Worm (Caenorhabditis elegans) whole organism, L1 larva: ENCODE measurements around the gene lgc-56.
"Not testable (repeated sequence)": the region's sequence is repeated elsewhere in the genome, so short reads cannot be mapped to it uniquely, and the experiment has no call there.

Experiments
- C16A3.4 ChIP-seq: fragments of 150-350 bp; optimal IDR thresholded peaks from 2 replicates; lab custom pipeline; 2014; ENCODE audit warnings: missing biosample characterization, missing genetic modification characterization
- aha-1 ChIP-seq: fragments of 150-350 bp; optimal IDR thresholded peaks from 2 replicates; lab custom pipeline; 2014; ENCODE audit warnings: missing biosample characterization, missing genetic modification characterization
- alr-1 ChIP-seq: fragments of 200-800 bp; sonication (Bioruptor generic); optimal IDR thresholded peaks from 2 replicates; lab custom pipeline; 2018; ENCODE audit warnings: borderline replicate concordance, mild to moderate bottlenecking, missing genetic modification characterization, missing compliant biosample characterization
- ceh-63 ChIP-seq: fragments of 200-800 bp; sonication (Bioruptor generic); optimal IDR thresholded peaks from 2 replicates; lab custom pipeline; 2018; ENCODE audit warnings: mild to moderate bottlenecking, missing genetic modification characterization, missing compliant biosample characterization
- ceh-8 ChIP-seq: fragments of 200-800 bp; sonication (Bioruptor generic); optimal IDR thresholded peaks from 2 replicates; lab custom pipeline; 2018; ENCODE audit warnings: mild to moderate bottlenecking, missing genetic modification characterization, moderate library complexity, missing compliant biosample characterization
- ceh-82 ChIP-seq, 3 experiments: fragments of 150-350 bp in 1 of 3; sonication (generic microtip) in 2 of 3; optimal IDR thresholded peaks; 2 replicates each; lab custom pipeline; 2014 to 2017; ENCODE audit warnings: missing biosample characterization in 3 of 3, missing genetic modification characterization in 3 of 3
- ceh-88 ChIP-seq: fragments of 200-800 bp; sonication (Bioruptor generic); IDR thresholded peaks from 2 replicates; pipeline ENCODE4 v1.3.6; 2022; ENCODE audit warnings: missing genetic modification characterization, missing compliant biosample characterization
- egl-13 ChIP-seq: sonication (generic microtip); optimal IDR thresholded peaks from 2 replicates; lab custom pipeline; 2016; ENCODE audit warnings: missing genotype, missing genetic modification reagents, missing genetic modification characterization, missing compliant biosample characterization
- egl-27 ChIP-seq, 2 experiments: fragments of 150-350 bp in 1 of 2; sonication (generic microtip); optimal IDR thresholded peaks; 3 replicates each; lab custom pipeline; 2017 to 2018; ENCODE audit warnings: missing biosample characterization in 2 of 2, missing genetic modification characterization in 2 of 2, missing genetic modification reagents in 2 of 2
- elt-3 ChIP-seq, 6 experiments: fragments of 150-350 bp in 1 of 6; sonication (generic microtip); optimal IDR thresholded peaks; 2 replicates each; lab custom pipeline; 2017 to 2018; ENCODE audit warnings: missing biosample characterization in 6 of 6, missing genetic modification characterization in 6 of 6, inconsistent platforms in 1 of 6
- fkh-4 ChIP-seq: sonication (generic microtip); optimal IDR thresholded peaks from 2 replicates; lab custom pipeline; 2016; ENCODE audit warnings: missing compliant biosample characterization, missing genetic modification characterization, borderline replicate concordance
- fkh-8 ChIP-seq: sonication (generic microtip); optimal IDR thresholded peaks from 2 replicates; lab custom pipeline; 2016; ENCODE audit warnings: mild to moderate bottlenecking, missing genetic modification characterization, missing compliant biosample characterization
- grh-1 ChIP-seq: fragments of 200-800 bp; sonication (Bioruptor generic); IDR thresholded peaks from 2 replicates; pipeline ENCODE4 v1.3.6; 2022; ENCODE audit warnings: missing genetic modification reagents, missing genetic modification characterization, missing compliant biosample characterization
- hlh-4 ChIP-seq: sonication (generic microtip); optimal IDR thresholded peaks from 2 replicates; lab custom pipeline; 2016; ENCODE audit warnings: mild to moderate bottlenecking, missing genetic modification characterization, missing compliant biosample characterization
- jun-1 ChIP-seq: fragments of 150-350 bp; optimal IDR thresholded peaks from 2 replicates; lab custom pipeline; 2014; ENCODE audit warnings: missing biosample characterization, missing genetic modification reagents, missing genetic modification characterization
- lin-13 ChIP-seq: fragments of 150-350 bp; optimal IDR thresholded peaks from 2 replicates; lab custom pipeline; 2014; ENCODE audit warnings: missing biosample characterization, missing genetic modification reagents, missing genetic modification characterization
- lin-14 ChIP-seq: fragments of 200-800 bp; sonication (Bioruptor generic); optimal IDR thresholded peaks from 2 replicates; lab custom pipeline; 2018; ENCODE audit warnings: mild to moderate bottlenecking, missing genetic modification characterization, moderate library complexity, missing compliant biosample characterization
- lin-35 ChIP-seq, 2 experiments: fragments of 150-350 bp; optimal IDR thresholded peaks; 2 replicates each; lab custom pipeline; 2014; ENCODE audit warnings: missing biosample characterization in 2 of 2, missing genetic modification characterization in 2 of 2, missing genetic modification reagents in 2 of 2
- lir-3 ChIP-seq: sonication (generic microtip); optimal IDR thresholded peaks from 2 replicates; lab custom pipeline; 2016; ENCODE audit warnings: mild to moderate bottlenecking, missing genetic modification characterization, moderate library complexity, missing compliant biosample characterization; ENCODE audit not compliant: poor library complexity
- mdl-1 ChIP-seq, 2 experiments: fragments of 150-350 bp; optimal IDR thresholded peaks; 2 replicates each; lab custom pipeline; 2014 to 2017; ENCODE audit warnings: missing biosample characterization in 2 of 2, missing genetic modification characterization in 2 of 2, inconsistent platforms in 1 of 2
- nhr-28 ChIP-seq: fragments of 150-350 bp; optimal IDR thresholded peaks from 2 replicates; lab custom pipeline; 2014; ENCODE audit warnings: missing biosample characterization, missing genetic modification characterization
- nhr-71 ChIP-seq: sonication (generic microtip); optimal IDR thresholded peaks from 2 replicates; lab custom pipeline; 2016; ENCODE audit warnings: mild to moderate bottlenecking, missing genetic modification characterization, moderate library complexity, missing compliant biosample characterization
- nhr-84 ChIP-seq: sonication (generic microtip); optimal IDR thresholded peaks from 2 replicates; lab custom pipeline; 2017; ENCODE audit warnings: missing biosample characterization, missing genetic modification characterization
- nhr-90 ChIP-seq: sonication (generic microtip); optimal IDR thresholded peaks from 2 replicates; lab custom pipeline; 2016; ENCODE audit warnings: mild to moderate bottlenecking, missing genetic modification characterization, missing compliant biosample characterization; ENCODE audit not compliant: poor library complexity
- pag-3 ChIP-seq: sonication (generic microtip); optimal IDR thresholded peaks from 2 replicates; lab custom pipeline; 2017; ENCODE audit warnings: missing genetic modification characterization, mild to moderate bottlenecking, missing compliant biosample characterization, antibody characterized with exemption, borderline replicate concordance; ENCODE audit not compliant: insufficient read depth
- pqm-1 ChIP-seq: sonication (generic microtip); optimal IDR thresholded peaks from 3 replicates; lab custom pipeline; 2017; ENCODE audit warnings: missing biosample characterization, missing genetic modification characterization
- skn-1 ChIP-seq: fragments of 150-350 bp; optimal IDR thresholded peaks from 2 replicates; lab custom pipeline; 2014; ENCODE audit warnings: missing biosample characterization, missing genetic modification characterization
- sox-4 ChIP-seq: sonication (generic microtip); optimal IDR thresholded peaks from 2 replicates; lab custom pipeline; 2016; ENCODE audit warnings: missing genetic modification characterization, missing compliant biosample characterization
- tbx-2 ChIP-seq: sonication (generic microtip); optimal IDR thresholded peaks from 2 replicates; lab custom pipeline; 2016; ENCODE audit warnings: missing genetic modification characterization, missing compliant biosample characterization
- unc-130 ChIP-seq: fragments of 150-350 bp; optimal IDR thresholded peaks from 2 replicates; lab custom pipeline; 2017; ENCODE audit warnings: missing biosample characterization, missing genetic modification characterization, inconsistent platforms
- zag-1 ChIP-seq: fragments of 150-350 bp; optimal IDR thresholded peaks from 2 replicates; lab custom pipeline; 2014; ENCODE audit warnings: missing biosample characterization, missing genetic modification characterization
- ztf-11 ChIP-seq, 2 experiments: sonication (generic microtip); optimal IDR thresholded peaks; 2 replicates each; lab custom pipeline; 2016 to 2017; ENCODE audit warnings: missing genetic modification characterization in 2 of 2, missing biosample characterization in 1 of 2, missing compliant biosample characterization in 1 of 2

Gene lgc-56

DNA sequence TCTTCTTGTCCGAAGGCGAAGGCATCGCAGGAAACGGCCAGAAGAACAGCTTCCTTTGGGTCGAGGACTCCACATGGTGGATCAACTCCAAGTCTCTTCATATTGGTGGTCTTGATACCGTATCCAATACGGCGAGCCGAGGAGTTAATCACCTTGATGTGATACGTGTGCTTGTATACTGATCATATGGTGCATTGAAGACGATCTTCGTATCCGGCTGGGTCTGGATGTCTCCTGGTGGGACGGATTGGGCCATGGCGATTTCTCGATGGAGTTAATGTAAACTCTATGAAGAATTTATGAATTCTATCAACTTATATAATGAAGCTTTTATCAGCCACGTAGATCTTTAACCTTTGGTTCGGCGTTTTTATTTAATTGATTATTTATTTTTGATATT lies 14.9 kb upstream of the lgc-56 start, which contains the start of gene msp-74:
TSS of gene msp-74 (minus strand) at position 101 of the 400 bp plus-strand sequence.
- TF ChIP-seq aha-1 (tag; lab: Kevin White, UChicago); jun-1 (tag; lab: Kevin White, UChicago); mdl-1 (tag; optimal IDR thresholded peaks at IDR 0.05; lab: Kevin White, UChicago): not testable (repeated sequence)

DNA sequence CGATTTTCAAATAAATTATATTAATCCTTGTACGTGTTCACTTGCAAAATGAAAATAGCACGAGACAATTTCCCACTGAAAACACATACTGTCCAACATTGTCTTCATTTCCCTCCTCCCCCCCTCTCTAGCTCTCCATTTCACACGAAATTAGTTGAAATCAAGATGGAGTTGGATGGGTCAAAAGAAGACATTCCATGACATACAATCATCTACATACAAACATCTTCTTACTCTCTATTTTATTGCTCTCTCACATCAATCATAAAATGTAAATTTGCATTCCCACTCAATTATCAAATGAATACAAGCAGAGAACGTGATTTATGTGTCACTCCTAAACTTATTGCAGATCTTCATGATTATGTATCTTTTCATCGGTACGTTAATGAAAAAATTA lies 14.4 kb upstream of the lgc-56 start, which contains the start of gene srsy-1:
TSS of gene srsy-1 (plus strand) at position 301 of the 400 bp plus-strand sequence.
- TF ChIP-seq elt-3 (tag; optimal IDR thresholded peaks at IDR 0.05; lab: Kevin White, UChicago) (no peak), C16A3.4 (tag; lab: Kevin White, UChicago) (no peak), lin-35 (GFP tag; optimal IDR thresholded peaks at IDR 0.05; lab: Kevin White, UChicago) (no peak)

DNA sequence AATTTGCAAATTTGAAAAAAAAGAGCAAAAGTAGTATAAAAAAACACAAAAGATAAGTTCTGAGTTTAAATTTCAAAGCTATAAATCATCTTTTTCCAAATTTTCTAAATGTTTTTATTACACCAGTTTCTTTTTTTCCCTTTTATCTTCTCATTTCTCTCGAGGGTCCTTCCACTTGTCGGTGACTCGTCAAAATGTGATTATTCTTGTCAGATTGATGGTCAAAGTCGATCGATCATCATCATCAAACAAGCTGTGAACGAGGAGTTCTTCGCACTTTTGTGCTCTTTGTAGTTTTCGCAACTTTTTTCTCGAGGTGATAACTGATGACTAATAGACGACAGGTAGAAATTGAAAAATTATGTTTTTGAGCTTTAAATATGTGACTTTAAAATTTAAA lies 9.6 kb upstream of the lgc-56 start:
- no peak for TF ChIP-seq ceh-8 (GFP tag; lab: Kevin White, UChicago)
- TF ChIP-seq egl-13 (tag; lab: Kevin White, UChicago), result no peak
- TF ChIP-seq unc-130 (tag; lab: Kevin White, UChicago), result no peak
- no peak for TF ChIP-seq hlh-4
- TF ChIP-seq nhr-90, result no peak
- TF ChIP-seq fkh-4 (tag; lab: Kevin White, UChicago), result no peak
- no peak for TF ChIP-seq pqm-1 (tag; lab: Kevin White, UChicago)
- no peak for TF ChIP-seq nhr-84
- no peak for TF ChIP-seq tbx-2 (tag; lab: Kevin White, UChicago)
- no peak for TF ChIP-seq lin-14 (GFP tag; lab: Kevin White, UChicago)
- no peak for TF ChIP-seq alr-1 (tag; lab: Kevin White, UChicago)
- no peak for TF ChIP-seq skn-1
- no peak for TF ChIP-seq zag-1 (tag; lab: Kevin White, UChicago)

DNA sequence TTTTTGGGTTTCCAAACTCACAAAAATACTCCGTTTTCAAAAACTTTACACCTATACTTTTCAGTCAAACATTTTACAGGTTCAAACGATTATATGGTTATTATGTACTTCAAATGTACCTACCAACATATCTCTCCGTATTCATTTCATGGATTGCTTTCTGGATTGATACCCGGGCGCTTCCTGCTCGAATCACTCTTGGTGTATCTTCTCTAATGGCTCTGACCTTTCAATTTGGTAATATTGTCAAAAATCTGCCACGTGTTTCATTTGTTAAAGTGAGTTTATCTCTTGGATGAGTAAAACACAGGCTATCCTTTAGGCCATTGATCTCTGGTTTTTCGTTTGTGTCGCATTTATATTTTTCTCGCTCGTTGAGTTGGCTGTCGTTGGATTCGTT lies 1.6 kb downstream of the lgc-56 start:
- no peak for TF ChIP-seq nhr-28 (tag; lab: Kevin White, UChicago)
- TF ChIP-seq pag-3, result no peak
- no peak for TF ChIP-seq ceh-63 (GFP tag; lab: Kevin White, UChicago)
- no peak for TF ChIP-seq ztf-11 (tag; optimal IDR thresholded peaks at IDR 0.05; lab: Kevin White, UChicago)
- no peak for TF ChIP-seq unc-130 (tag; lab: Kevin White, UChicago)

DNA sequence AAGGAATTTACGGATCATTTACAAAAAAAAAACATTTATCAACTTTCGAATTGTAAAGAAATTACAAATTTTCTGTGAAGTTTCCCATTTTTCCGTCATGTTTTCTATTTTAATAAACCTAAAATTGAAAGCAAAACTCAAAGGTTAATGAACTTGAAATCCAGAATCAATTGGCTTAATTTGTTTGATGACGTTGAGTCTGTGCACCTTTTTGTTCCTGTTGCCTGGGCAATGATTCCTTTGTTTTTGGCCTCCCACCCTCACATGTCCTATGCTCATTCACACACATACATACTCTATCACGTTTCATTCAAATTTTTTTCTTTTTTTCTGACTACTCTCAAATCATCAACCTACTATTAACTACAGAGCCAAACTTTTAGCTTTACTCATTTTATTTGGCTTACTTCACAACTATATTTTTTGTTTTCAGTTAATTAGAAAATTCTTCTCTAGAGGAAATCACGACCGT lies 6.2 kb downstream of the lgc-56 start, which contains the start of gene F58A6.2:
TSS of gene F58A6.2 (plus strand) at position 422 of the 472 bp plus-strand sequence.
- TF ChIP-seq lin-13, result no peak
- no peak for TF ChIP-seq egl-27 (tag; optimal IDR thresholded peaks at IDR 0.05; lab: Kevin White, UChicago)
- TF ChIP-seq grh-1 (GFP tag; lab: Robert Waterston, UW), result no peak
- no peak for TF ChIP-seq ceh-82 (tag; optimal IDR thresholded peaks at IDR 0.05; lab: Kevin White, UChicago)
- TF ChIP-seq lir-3 (tag; lab: Kevin White, UChicago), result no peak
- no peak for TF ChIP-seq hlh-4
- TF ChIP-seq egl-13 (tag; lab: Kevin White, UChicago), result no peak
- TF ChIP-seq nhr-84, result no peak
- no peak for TF ChIP-seq sox-4 (tag; lab: Kevin White, UChicago)
- peak; percentile 66 for TF ChIP-seq fkh-8 (tag; lab: Kevin White, UChicago)
- no peak for TF ChIP-seq zag-1 (tag; lab: Kevin White, UChicago)
- no peak for TF ChIP-seq ceh-88 (GFP tag; lab: Robert Waterston, UW)
- peak; percentile 71 for TF ChIP-seq ceh-8 (GFP tag; lab: Kevin White, UChicago)
- no peak for TF ChIP-seq fkh-4 (tag; lab: Kevin White, UChicago)
- no peak for TF ChIP-seq skn-1
- peak; percentile 40 for TF ChIP-seq nhr-71
